Fruit fly (Drosophila melanogaster): Measurements from ENCODE around the gene CG16815.

DNA sequence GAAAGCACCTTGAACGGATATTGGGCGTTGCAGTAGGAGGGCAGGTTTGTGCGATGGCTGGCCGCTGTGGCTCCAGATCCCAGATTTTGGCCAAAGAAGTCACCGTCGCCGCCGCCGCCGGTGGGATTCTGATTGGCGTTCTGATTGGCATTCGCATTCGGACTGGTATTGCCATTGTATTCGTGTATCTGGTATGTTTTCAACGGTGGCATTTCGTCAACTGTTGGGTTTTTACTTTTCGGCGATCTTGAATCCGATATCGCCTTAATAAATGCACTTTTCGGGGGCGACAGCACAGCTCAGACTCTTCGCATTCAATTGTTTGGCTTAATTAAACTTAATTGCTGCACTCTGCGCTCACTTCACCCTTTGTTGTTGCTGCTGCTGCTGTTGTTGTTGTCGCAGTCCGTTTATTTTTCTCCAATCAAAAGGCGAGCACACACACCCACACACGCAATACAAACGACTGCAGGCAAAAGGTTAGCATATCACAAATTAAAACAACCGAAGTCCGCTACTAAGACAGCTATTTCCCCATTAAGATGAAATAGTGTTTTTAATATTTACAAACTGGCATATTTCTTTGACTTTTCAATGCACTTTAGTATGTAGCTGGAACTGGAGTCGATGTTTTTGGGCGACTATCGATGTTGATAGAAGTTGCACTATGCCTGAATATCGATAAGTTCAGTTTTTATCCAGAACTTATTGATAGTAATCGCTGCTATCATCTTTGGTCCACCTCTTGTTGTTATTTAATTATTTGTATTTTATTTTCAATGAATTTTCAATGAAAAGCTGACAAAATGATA lies 10.1 kb upstream of the CG16815 start, which contains the start of the genes CG9426 and mRF1:
- TF ChIP-seq CG8478 (optimal IDR thresholded peaks at IDR 0.05): no peak
- TF ChIP-seq CTCF (optimal IDR thresholded peaks at IDR 0.05): no peak
